Fruit fly (Drosophila melanogaster) whole organism, embryonic: ENCODE results near the gene CG12783.

Experiments
- Atf6 ChIP-seq: fragments of 200-800 bp; sonication (Bioruptor generic); IDR thresholded peaks from 2 replicates; pipeline ENCODE4 v1.3.6; 2022; ENCODE audit warnings: missing biosample characterization, missing genetic modification characterization
- CG10654 ChIP-seq: fragments of 200-800 bp; sonication (Bioruptor generic); optimal IDR thresholded peaks from 2 replicates; lab custom pipeline; 2016; ENCODE audit warnings: missing biosample characterization, missing genetic modification characterization
- CG1602 ChIP-seq: fragments of 200-800 bp; sonication (Bioruptor generic); optimal IDR thresholded peaks from 3 replicates; lab custom pipeline; 2016; ENCODE audit warnings: missing biosample characterization, missing genetic modification characterization
- CG1792 ChIP-seq: fragments of 200-800 bp; sonication (Bioruptor generic); optimal IDR thresholded peaks from 2 replicates; lab custom pipeline; 2016; ENCODE audit warnings: missing biosample characterization, missing genetic modification characterization
- CG18262 ChIP-seq: fragments of 200-800 bp; optimal IDR thresholded peaks from 3 replicates; lab custom pipeline; 2019; ENCODE audit warnings: missing biosample characterization, mild to moderate bottlenecking, missing genetic modification characterization, moderate library complexity
- CG18764 ChIP-seq: fragments of 200-800 bp; sonication (Bioruptor generic); optimal IDR thresholded peaks from 3 replicates; lab custom pipeline; 2016; ENCODE audit warnings: missing biosample characterization, missing genetic modification characterization
- CG2889 ChIP-seq: fragments of 200-800 bp; sonication (Bioruptor generic); IDR thresholded peaks from 3 replicates; pipeline ENCODE4 v1.3.6; 2022; ENCODE audit warnings: missing biosample characterization, missing genetic modification characterization
- CG5245 ChIP-seq: fragments of 200-800 bp; sonication (Bioruptor generic); optimal IDR thresholded peaks from 3 replicates; lab custom pipeline; 2016; ENCODE audit warnings: missing biosample characterization, missing genetic modification characterization
- CG7963 ChIP-seq: fragments of 200-800 bp; sonication (Bioruptor generic); IDR thresholded peaks from 3 replicates; pipeline ENCODE4 v1.3.6; 2022; ENCODE audit warnings: missing biosample characterization, missing genetic modification characterization; ENCODE audit not compliant: partially characterized antibody
- CG8388 ChIP-seq: fragments of 200-800 bp; sonication (Bioruptor generic); optimal IDR thresholded peaks from 2 replicates; lab custom pipeline; 2019; ENCODE audit warnings: missing biosample characterization, mild to moderate bottlenecking, missing genetic modification characterization, moderate library complexity
- D19B ChIP-seq: fragments of 200-800 bp; sonication (Bioruptor generic); optimal IDR thresholded peaks from 2 replicates; lab custom pipeline; 2017; ENCODE audit warnings: missing biosample characterization, mild to moderate bottlenecking, missing genetic modification characterization
- Fer1 ChIP-seq: fragments of 200-800 bp; sonication (Bioruptor generic); optimal IDR thresholded peaks from 2 replicates; lab custom pipeline; 2017; ENCODE audit warnings: missing biosample characterization, mild to moderate bottlenecking, missing genetic modification characterization
- GATAe ChIP-seq: fragments of 200-800 bp; sonication (Bioruptor generic); conservative IDR thresholded peaks from 2 replicates; pipeline ENCODE4 v1.3.6; 2022; ENCODE audit warnings: missing biosample characterization, missing genetic modification characterization
- H15 ChIP-seq: fragments of 200-800 bp; sonication (Bioruptor generic); IDR thresholded peaks from 3 replicates; pipeline ENCODE4 v1.3.6; 2022; ENCODE audit warnings: missing biosample characterization, missing genetic modification characterization
- Hr39 ChIP-seq: fragments of >200 bp; optimal IDR thresholded peaks from 2 replicates; lab custom pipeline; 2017
- Lhr ChIP-seq: fragments of 200-800 bp; sonication (Bioruptor generic); optimal IDR thresholded peaks from 3 replicates; lab custom pipeline; 2017; ENCODE audit warnings: mild to moderate bottlenecking, missing biosample characterization, missing genetic modification reagents, missing genetic modification characterization
- Mrtf ChIP-seq: fragments of 200-800 bp; sonication (Bioruptor generic); IDR thresholded peaks from 3 replicates; pipeline ENCODE4 v1.3.6; 2022; ENCODE audit warnings: missing biosample characterization, missing genetic modification characterization
- NC2β ChIP-seq: fragments of 200-800 bp; sonication (Bioruptor generic); optimal IDR thresholded peaks from 2 replicates; lab custom pipeline; 2016; ENCODE audit warnings: missing biosample characterization, missing genetic modification characterization
- Neu2 ChIP-seq: fragments of 200-800 bp; sonication (Bioruptor generic); optimal IDR thresholded peaks from 3 replicates; lab custom pipeline; 2016; ENCODE audit warnings: missing biosample characterization, missing genetic modification characterization, borderline replicate concordance
- Nf-YB ChIP-seq: fragments of 200-800 bp; sonication (Bioruptor generic); optimal IDR thresholded peaks from 3 replicates; lab custom pipeline; 2019; ENCODE audit warnings: missing biosample characterization, mild to moderate bottlenecking, missing genetic modification characterization, moderate library complexity
- Ssrp ChIP-seq: fragments of 200-800 bp; sonication (Bioruptor generic); optimal IDR thresholded peaks from 2 replicates; lab custom pipeline; 2018; ENCODE audit warnings: missing biosample characterization, mild to moderate bottlenecking, missing genetic modification characterization, moderate library complexity
- amos ChIP-seq: fragments of 200-800 bp; sonication (Bioruptor generic); IDR thresholded peaks from 2 replicates; pipeline ENCODE4 v1.3.6; 2022; ENCODE audit warnings: missing biosample characterization, missing genetic modification characterization; ENCODE audit not compliant: partially characterized antibody
- aop ChIP-seq: fragments of 200-800 bp; sonication (Bioruptor generic); IDR thresholded peaks from 2 replicates; pipeline ENCODE4 v1.3.6; 2022; ENCODE audit warnings: missing biosample characterization, missing genetic modification characterization
- ato ChIP-seq: fragments of 200-800 bp; sonication (Bioruptor generic); IDR thresholded peaks from 2 replicates; pipeline ENCODE4 v1.3.6; 2022; ENCODE audit warnings: missing biosample characterization, missing genetic modification characterization; ENCODE audit not compliant: partially characterized antibody
- bsh ChIP-seq, 2 experiments: fragments of 200-800 bp; sonication (Bioruptor generic); optimal IDR thresholded peaks; 2 replicates each; lab custom pipeline; 2017 to 2018; ENCODE audit warnings: mild to moderate bottlenecking in 2 of 2, missing biosample characterization in 2 of 2, missing genetic modification characterization in 2 of 2, moderate library complexity in 1 of 2
- btn ChIP-seq: fragments of 200-800 bp; sonication (Bioruptor generic); optimal IDR thresholded peaks from 2 replicates; lab custom pipeline; 2016; ENCODE audit warnings: missing biosample characterization, missing genetic modification characterization
- cad ChIP-seq: fragments of >200 bp; optimal IDR thresholded peaks from 2 replicates; lab custom pipeline; 2017; ENCODE audit warnings: missing biosample characterization, missing genetic modification characterization
- chif ChIP-seq, 2 experiments: fragments of 200-800 bp; sonication (Bioruptor generic); optimal IDR thresholded peaks; 3 replicates each; lab custom pipeline; 2016; ENCODE audit warnings: missing biosample characterization in 2 of 2, missing genetic modification characterization in 2 of 2
- chinmo ChIP-seq: fragments of 200-800 bp; sonication (Bioruptor generic); IDR thresholded peaks from 4 replicates; pipeline ENCODE4 v1.3.6; 2022; ENCODE audit warnings: missing biosample characterization, missing genetic modification characterization; ENCODE audit not compliant: partially characterized antibody
- ci ChIP-seq: fragments of 200-800 bp; sonication (Bioruptor generic); IDR thresholded peaks from 3 replicates; pipeline ENCODE4 v1.3.6; 2022; ENCODE audit warnings: missing biosample characterization, missing genetic modification characterization
- crp ChIP-seq, 2 experiments: fragments of 200-800 bp; sonication (Bioruptor generic); optimal IDR thresholded peaks; 2 replicates in 1 of 2; 3 replicates in 1 of 2; lab custom pipeline; 2017; ENCODE audit warnings: missing biosample characterization in 2 of 2, missing genetic modification characterization in 2 of 2, mild to moderate bottlenecking in 1 of 2, moderate library complexity in 1 of 2
- cwo ChIP-seq: fragments of 200-800 bp; sonication (Bioruptor generic); optimal IDR thresholded peaks from 3 replicates; lab custom pipeline; 2017; ENCODE audit warnings: missing biosample characterization, missing genetic modification characterization, mild to moderate bottlenecking, moderate library complexity, missing genetic modification reagents
- kay ChIP-seq: fragments of 200-800 bp; sonication (Bioruptor generic); optimal IDR thresholded peaks from 2 replicates; lab custom pipeline; 2016; ENCODE audit warnings: missing biosample characterization, missing genetic modification characterization
- maf-S ChIP-seq: fragments of 200-800 bp; sonication (Bioruptor generic); optimal IDR thresholded peaks from 2 replicates; lab custom pipeline; 2016; ENCODE audit warnings: missing biosample characterization, missing genetic modification characterization
- nerfin-2 ChIP-seq: fragments of 200-800 bp; sonication (Bioruptor generic); IDR thresholded peaks from 2 replicates; pipeline ENCODE4 v1.3.6; 2022; ENCODE audit warnings: missing biosample characterization, missing genetic modification characterization; ENCODE audit not compliant: partially characterized antibody
- odd ChIP-seq: fragments of 200-800 bp; sonication (Bioruptor generic); optimal IDR thresholded peaks from 2 replicates; lab custom pipeline; 2017; ENCODE audit warnings: missing biosample characterization, mild to moderate bottlenecking, missing genetic modification characterization
- p53 ChIP-seq: fragments of 200-800 bp; sonication (Bioruptor generic); optimal IDR thresholded peaks from 2 replicates; lab custom pipeline; 2016; ENCODE audit warnings: missing biosample characterization, missing genetic modification characterization
- phol ChIP-seq: fragments of 200-800 bp; sonication (Bioruptor generic); optimal IDR thresholded peaks from 3 replicates; lab custom pipeline; 2018; ENCODE audit warnings: missing biosample characterization, mild to moderate bottlenecking, missing genetic modification characterization, moderate library complexity
- psq ChIP-seq: fragments of 200-800 bp; sonication (Bioruptor generic); optimal IDR thresholded peaks from 2 replicates; lab custom pipeline; 2017; ENCODE audit warnings: missing biosample characterization, missing genetic modification characterization
- ranshi ChIP-seq: fragments of 200-800 bp; sonication (Bioruptor generic); IDR thresholded peaks from 2 replicates; pipeline ENCODE4 v1.3.6; 2022; ENCODE audit warnings: missing biosample characterization, missing genetic modification characterization
- scrt ChIP-seq: fragments of 200-800 bp; sonication (Bioruptor generic); optimal IDR thresholded peaks from 2 replicates; lab custom pipeline; 2018; ENCODE audit warnings: missing biosample characterization, mild to moderate bottlenecking, missing genetic modification characterization, moderate library complexity
- sug ChIP-seq: fragments of 200-800 bp; optimal IDR thresholded peaks from 2 replicates; lab custom pipeline; 2019; ENCODE audit warnings: missing biosample characterization, mild to moderate bottlenecking, missing genetic modification characterization, moderate library complexity
- tgo ChIP-seq: fragments of 200-800 bp; sonication (Bioruptor generic); IDR thresholded peaks from 3 replicates; pipeline ENCODE4 v1.3.6; 2022; ENCODE audit warnings: missing biosample characterization, missing genetic modification characterization
- tna ChIP-seq: fragments of 200-800 bp; sonication (Bioruptor generic); IDR thresholded peaks from 2 replicates; pipeline ENCODE4 v1.3.6; 2022; ENCODE audit warnings: missing biosample characterization, missing genetic modification characterization; ENCODE audit not compliant: partially characterized antibody
- toy ChIP-seq: fragments of 200-800 bp; sonication (Bioruptor generic); IDR thresholded peaks from 2 replicates; pipeline ENCODE4 v1.3.6; 2022; ENCODE audit warnings: missing biosample characterization, missing genetic modification characterization
- unpg ChIP-seq: fragments of 200-800 bp; sonication (Bioruptor generic); optimal IDR thresholded peaks from 3 replicates; lab custom pipeline; 2018; ENCODE audit warnings: missing biosample characterization, mild to moderate bottlenecking, missing genetic modification characterization, moderate library complexity
- vvl ChIP-seq: fragments of 200-800 bp; sonication (Bioruptor generic); IDR thresholded peaks from 2 replicates; pipeline ENCODE4 v1.3.6; 2022; ENCODE audit warnings: missing biosample characterization, missing genetic modification characterization
- yki ChIP-seq: fragments of >200 bp; optimal IDR thresholded peaks from 3 replicates; lab custom pipeline; 2018

The CG12783 gene

DNA sequence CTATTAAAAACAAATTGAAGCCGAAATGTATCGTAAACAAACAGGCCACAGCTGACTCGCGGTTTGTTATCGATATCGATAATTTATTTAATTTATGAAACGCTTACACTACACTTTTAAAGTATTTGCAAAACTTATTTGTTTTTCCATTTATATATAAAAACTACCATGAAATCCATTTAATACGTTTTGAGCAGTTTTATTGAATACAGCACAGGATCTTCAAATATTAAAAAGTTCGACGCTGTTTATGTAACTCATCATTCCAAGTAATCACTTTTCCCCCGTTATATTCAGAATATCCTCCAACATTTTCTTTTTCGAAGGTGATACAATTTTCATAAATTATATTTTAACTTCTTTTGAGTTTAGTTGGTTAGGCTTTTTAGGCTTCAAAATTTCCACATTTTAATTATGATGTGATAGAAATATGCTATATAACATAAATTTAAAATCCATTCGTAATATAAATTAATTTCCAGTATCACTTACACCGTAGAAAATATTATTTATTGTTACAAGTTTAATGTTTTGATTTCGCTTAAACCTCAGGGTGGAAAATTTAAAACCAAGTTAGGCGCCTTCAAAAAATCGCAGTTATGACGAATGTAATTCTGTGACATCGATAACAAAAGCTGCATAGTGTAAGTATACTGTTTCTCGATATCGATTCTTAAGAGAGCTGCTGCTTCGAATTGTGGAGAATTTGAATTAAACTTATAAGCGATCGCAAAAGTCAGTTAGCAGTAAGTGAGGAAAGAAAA is 33.9 kb upstream of the CG12783 start, which contains the start of the genes CG10324 and CCT3 (continued):
- peak; percentile 78 for TF ChIP-seq CG18262
- no peak for TF ChIP-seq ato (GFP tag; lab: Robert Waterston, UW)
- peak; percentile 50 for TF ChIP-seq NC2β
- TF ChIP-seq CG2889 (GFP tag; lab: Robert Waterston, UW), result no peak
- peak; percentile 64; the same call in 1 of the 2 replicates for TF ChIP-seq Atf6 (GFP tag; lab: Robert Waterston, UW)
- TF ChIP-seq btn (GFP tag; lab: Kevin White, UChicago), result no peak
- 0 out of 2 replicates have a peak, but pooled peaks have one; percentile 49 for TF ChIP-seq ranshi
- TF ChIP-seq Hr39 (lab: Kevin White, UChicago), result no peak
- TF ChIP-seq maf-S (GFP tag; lab: Kevin White, UChicago), result peak; percentile 34
- TF ChIP-seq CG18764 (GFP tag; lab: Kevin White, UChicago), result no peak
- TF ChIP-seq CG1792, result peak; percentile 9
- TF ChIP-seq CG7963 (GFP tag; lab: Robert Waterston, UW), result peak; percentile 48; the same call in 1 of the 3 replicates
- TF ChIP-seq Ssrp, result peak; percentile 73
- peak; percentile 16 for TF ChIP-seq psq (GFP tag; lab: Kevin White, UChicago)
- peak; percentile 53 for TF ChIP-seq Fer1 (GFP tag; lab: Kevin White, UChicago)
- TF ChIP-seq Neu2 (GFP tag; lab: Kevin White, UChicago), result no peak
- TF ChIP-seq cad (GFP tag; lab: Kevin White, UChicago), result no peak
- TF ChIP-seq vvl (GFP tag; lab: Robert Waterston, UW), result peak; percentile 77
- no peak for TF ChIP-seq CG5245
- peak; percentile 72 for TF ChIP-seq amos (GFP tag; lab: Robert Waterston, UW)
- TF ChIP-seq chif (GFP tag; optimal IDR thresholded peaks at IDR 0.05; lab: Kevin White, UChicago), result peak; percentile 31 to 37
- peak; percentile 76 for TF ChIP-seq unpg (GFP tag; lab: Kevin White, UChicago)
- TF ChIP-seq yki (lab: Kevin White, UChicago), result no peak
- no peak for TF ChIP-seq kay (GFP tag; lab: Kevin White, UChicago)
- TF ChIP-seq tna (GFP tag; lab: Robert Waterston, UW), result peak; percentile 56
- peak; percentile 69 for TF ChIP-seq CG1602 (GFP tag; lab: Kevin White, UChicago)
- peak; percentile 67; the same call in 2 of the 3 replicates for TF ChIP-seq ci (GFP tag; lab: Robert Waterston, UW)
- TF ChIP-seq crp (GFP tag; optimal IDR thresholded peaks at IDR 0.05; lab: Kevin White, UChicago), result peak; percentile 18 to 85
- TF ChIP-seq odd (GFP tag; lab: Kevin White, UChicago), result no peak
- no peak for TF ChIP-seq Mrtf (GFP tag; lab: Robert Waterston, UW)
- TF ChIP-seq Nf-YB (GFP tag; lab: Kevin White, UChicago), result peak; percentile 42
- TF ChIP-seq H15, result no peak; the same call in 2 of the 3 replicates
- no peak for TF ChIP-seq aop
- peak; percentile 3 for TF ChIP-seq Lhr (GFP tag; lab: Kevin White, UChicago)
- TF ChIP-seq toy (GFP tag; lab: Robert Waterston, UW), result no peak
- TF ChIP-seq nerfin-2 (GFP tag; lab: Robert Waterston, UW), result 0 out of 2 replicates have a peak, but pooled peaks have one; percentile 46
- TF ChIP-seq D19B, result peak; percentile 57
- TF ChIP-seq GATAe (GFP tag; lab: Robert Waterston, UW), result no peak
- no peak for TF ChIP-seq p53
- peak; percentile 55 for TF ChIP-seq CG8388 (GFP tag; lab: Kevin White, UChicago)
- TF ChIP-seq sug (tag; lab: Kevin White, UChicago), result peak; percentile 77
- TF ChIP-seq cwo (GFP tag; lab: Kevin White, UChicago), result peak; percentile 35
- TF ChIP-seq chinmo, result 0 out of 4 replicates have a peak, but pooled peaks have one; percentile 29
- TF ChIP-seq CG10654, result peak; percentile 44
- peak in 1 of 2 experiments; percentile 67 for TF ChIP-seq bsh (GFP tag; optimal IDR thresholded peaks at IDR 0.05; lab: Kevin White, UChicago)
- TF ChIP-seq scrt (GFP tag; lab: Kevin White, UChicago), result no peak
- peak; percentile 47; the same call in 1 of the 3 replicates for TF ChIP-seq tgo (GFP tag; lab: Robert Waterston, UW)
- peak; percentile 84 for TF ChIP-seq phol (tag; lab: Kevin White, UChicago)
